Worm (Caenorhabditis elegans): ENCODE data around the gene mks-2.

mks-2 gene

ce11 chrII:6246054-6246453 lies 26.8 kb upstream of the mks-2 start, which contains the start of gene lelo-1:
Gene lelo-1 (plus strand): TSS chrII:6246354.
- TF ChIP-seq ceh-31 (tag; optimal IDR thresholded peaks at IDR 0.05): no peak
- TF ChIP-seq hlh-6 (tag; optimal IDR thresholded peaks at IDR 0.05): no peak
- TF ChIP-seq ceh-34 (tag; optimal IDR thresholded peaks at IDR 0.05): no peak
- TF ChIP-seq pax-1 (tag; optimal IDR thresholded peaks at IDR 0.05): no peak
- TF ChIP-seq fkh-10 (GFP tag; optimal IDR thresholded peaks at IDR 0.05): no peak
- no peak for TF ChIP-seq ceh-2 (tag; optimal IDR thresholded peaks at IDR 0.05)
- no peak for TF ChIP-seq C38D4.7 (GFP tag; optimal IDR thresholded peaks at IDR 0.05)
- no peak for TF ChIP-seq fax-1 (tag; optimal IDR thresholded peaks at IDR 0.05)
- no peak for TF ChIP-seq ceh-48 (tag; optimal IDR thresholded peaks at IDR 0.05)
- TF ChIP-seq sox-4 (tag; optimal IDR thresholded peaks at IDR 0.05): no peak
- no peak for TF ChIP-seq tbx-2 (tag; optimal IDR thresholded peaks at IDR 0.05)
- TF ChIP-seq hlh-8 (tag; optimal IDR thresholded peaks at IDR 0.05): no peak
- TF ChIP-seq rnt-1 (tag; optimal IDR thresholded peaks at IDR 0.05): no peak
- TF ChIP-seq odd-2 (tag; optimal IDR thresholded peaks at IDR 0.05): no peak
- TF ChIP-seq mec-3 (tag; optimal IDR thresholded peaks at IDR 0.05; ENCODE audit: borderline replicate concordance): no peak

ce11 chrII:6245199-6245702 lies 26.0 kb upstream of the mks-2 start, which contains the start of gene blos-4:
Gene blos-4 (plus strand): TSS chrII:6245249.
- TF ChIP-seq nhr-11 (tag; optimal IDR thresholded peaks at IDR 0.05) (no peak), nhr-232 (tag; optimal IDR thresholded peaks at IDR 0.05) (no peak), zip-5 (tag; optimal IDR thresholded peaks at IDR 0.05) (no peak), nfya-1 (tag; optimal IDR thresholded peaks at IDR 0.05) (no peak), F13H6.1 (tag; optimal IDR thresholded peaks at IDR 0.05) (no peak), ceh-9 (tag; optimal IDR thresholded peaks at IDR 0.05) (no peak), ama-1 (optimal IDR thresholded peaks at IDR 0.05) (no peak), ceh-45 (GFP tag; IDR thresholded peaks at IDR 0.05) (no peak), ceh-30 (tag; optimal IDR thresholded peaks at IDR 0.05) (no peak)

- TF ChIP-seq ttx-3 (tag; optimal IDR thresholded peaks at IDR 0.05) (no peak), hlh-6 (tag; optimal IDR thresholded peaks at IDR 0.05) (no peak), odd-2 (tag; optimal IDR thresholded peaks at IDR 0.05) (no peak), ceh-6 (GFP tag; optimal IDR thresholded peaks at IDR 0.05) (no peak), madf-2 (tag; optimal IDR thresholded peaks at IDR 0.05) (no peak), dmd-4 (tag; optimal IDR thresholded peaks at IDR 0.05; ENCODE audit: borderline replicate concordance) (no peak), fkh-10 (GFP tag; optimal IDR thresholded peaks at IDR 0.05) (no peak), T23F11.4 (GFP tag; optimal IDR thresholded peaks at IDR 0.05) (no peak), ceh-2 (tag; optimal IDR thresholded peaks at IDR 0.05) (no peak), ceh-34 (tag; optimal IDR thresholded peaks at IDR 0.05) (no peak), C38D4.7 (GFP tag; optimal IDR thresholded peaks at IDR 0.05) (no peak), ahr-1 (tag; optimal IDR thresholded peaks at IDR 0.05) (no peak), elt-2 (tag; optimal IDR thresholded peaks at IDR 0.05) (no peak), ceh-18 (tag; optimal IDR thresholded peaks at IDR 0.05) (no peak), pat-9 (tag; optimal IDR thresholded peaks at IDR 0.05) (no peak), ets-4 (tag; optimal IDR thresholded peaks at IDR 0.05) (no peak), tbx-2 (tag; optimal IDR thresholded peaks at IDR 0.05) (no peak), unc-42 (tag; optimal IDR thresholded peaks at IDR 0.05) (no peak), F13H6.1 (tag; optimal IDR thresholded peaks at IDR 0.05) (no peak), syd-9 (tag; optimal IDR thresholded peaks at IDR 0.05) (no peak)
These were observed 24.9 kb upstream of the mks-2 start, which contains the start of gene tat-4 for ce11 chrII:6244171-6244570. Gene tat-4 (minus strand): TSS chrII:6244287.

ce11 chrII:6241758-6242157 lies 22.5 kb upstream of the mks-2 start, which contains the start of gene T24H7.8:
Gene T24H7.8 (plus strand): TSS chrII:6242058.
- TF ChIP-seq ceh-6 (GFP tag; optimal IDR thresholded peaks at IDR 0.05) (no peak), fkh-6 (tag; optimal IDR thresholded peaks at IDR 0.05) (no peak), F13H6.1 (tag; optimal IDR thresholded peaks at IDR 0.05) (no peak), hlh-30 (tag; optimal IDR thresholded peaks at IDR 0.05; ENCODE audit: insufficient read depth) (no peak), madf-2 (tag; optimal IDR thresholded peaks at IDR 0.05) (no peak), pat-9 (tag; optimal IDR thresholded peaks at IDR 0.05) (no peak), K02D7.2 (tag; optimal IDR thresholded peaks at IDR 0.05) (no peak), C08G9.2 (tag; optimal IDR thresholded peaks at IDR 0.05) (no peak), nhr-11 (tag; optimal IDR thresholded peaks at IDR 0.05) (no peak), ceh-30 (tag; optimal IDR thresholded peaks at IDR 0.05) (no peak), tbx-2 (tag; optimal IDR thresholded peaks at IDR 0.05) (no peak), lin-11 (tag; optimal IDR thresholded peaks at IDR 0.05) (no peak), ceh-22 (tag; optimal IDR thresholded peaks at IDR 0.05) (no peak), K09A11.1 (tag; optimal IDR thresholded peaks at IDR 0.05; ENCODE audit: insufficient read depth) (no peak), zip-5 (tag; optimal IDR thresholded peaks at IDR 0.05) (no peak)
